Worm (Caenorhabditis elegans) whole organism, L4 larva: ENCODE data around the gene H29C22.1.

Experiments used
- D1046.2 ChIP-seq: fragments of 200-800 bp; sonication (Bioruptor generic); IDR thresholded peaks from 2 replicates; pipeline ENCODE4 v1.3.6; 2022; ENCODE audit warnings: missing genetic modification characterization, missing compliant biosample characterization
- F26F4.8 ChIP-seq: fragments of 200-800 bp; sonication (Bioruptor generic); conservative IDR thresholded peaks from 2 replicates; pipeline ENCODE4 v1.3.6; 2022; ENCODE audit warnings: missing genetic modification characterization, missing compliant biosample characterization
- F37D6.2 ChIP-seq: sonication (generic microtip); optimal IDR thresholded peaks from 2 replicates; lab custom pipeline; 2016; ENCODE audit warnings: mild to moderate bottlenecking, missing genetic modification characterization, missing compliant biosample characterization
- T20F7.1 ChIP-seq: fragments of 200-800 bp; sonication (Bioruptor generic); optimal IDR thresholded peaks from 2 replicates; lab custom pipeline; 2018; ENCODE audit warnings: mild to moderate bottlenecking, missing genetic modification characterization, missing compliant biosample characterization
- Y5F2A.4 ChIP-seq: fragments of 200-800 bp; sonication (Bioruptor generic); optimal IDR thresholded peaks from 2 replicates; lab custom pipeline; 2018; ENCODE audit warnings: mild to moderate bottlenecking, missing genetic modification characterization, missing compliant biosample characterization
- ZK337.2 ChIP-seq: fragments of 200-800 bp; sonication (Bioruptor generic); IDR thresholded peaks from 2 replicates; pipeline ENCODE4 v1.3.6; 2022; ENCODE audit warnings: missing genetic modification reagents, missing genetic modification characterization, missing compliant biosample characterization
- ZK546.5 ChIP-seq, 2 experiments: sonication (generic microtip); optimal IDR thresholded peaks; 2 replicates each; lab custom pipeline; 2017; ENCODE audit warnings: missing biosample characterization in 2 of 2, missing genetic modification characterization in 2 of 2
- aha-1 ChIP-seq: fragments of 150-350 bp; peaks from one replicate; lab custom pipeline; 2014; ENCODE audit warnings: missing biosample characterization, missing genetic modification characterization
- ceh-44 ChIP-seq: fragments of 200-800 bp; sonication (Bioruptor generic); IDR thresholded peaks from 2 replicates; pipeline ENCODE4 v1.3.6; 2022; ENCODE audit warnings: missing genetic modification reagents, missing genetic modification characterization, missing compliant biosample characterization
- daf-19 ChIP-seq: fragments of 200-800 bp; sonication (Bioruptor generic); conservative IDR thresholded peaks from 2 replicates; pipeline ENCODE4 v1.3.6; 2022; ENCODE audit warnings: missing genetic modification characterization, missing compliant biosample characterization
- dmd-6 ChIP-seq: fragments of 200-800 bp; sonication (Bioruptor generic); IDR thresholded peaks from 2 replicates; pipeline ENCODE4 v1.3.6; 2022; ENCODE audit warnings: missing genetic modification reagents, missing genetic modification characterization, missing compliant biosample characterization
- dmd-9 ChIP-seq: fragments of 200-800 bp; sonication (Bioruptor generic); IDR thresholded peaks from 2 replicates; pipeline ENCODE4 v1.3.6; 2022; ENCODE audit warnings: missing genetic modification reagents, missing genetic modification characterization, missing compliant biosample characterization
- dve-1 ChIP-seq: sonication (generic microtip); optimal IDR thresholded peaks from 2 replicates; lab custom pipeline; 2017; ENCODE audit warnings: antibody characterized with exemption, mild to moderate bottlenecking, missing genetic modification characterization, missing compliant biosample characterization; ENCODE audit not compliant: insufficient read depth
- fkh-10 ChIP-seq: fragments of 150-350 bp; optimal IDR thresholded peaks from 2 replicates; lab custom pipeline; 2014; ENCODE audit warnings: missing biosample characterization, missing genetic modification reagents, missing genetic modification characterization
- hlh-11 ChIP-seq: fragments of 200-800 bp; sonication (Bioruptor generic); optimal IDR thresholded peaks from 2 replicates; lab custom pipeline; 2018; ENCODE audit warnings: mild to moderate bottlenecking, missing genetic modification characterization, missing compliant biosample characterization
- hlh-30 ChIP-seq: sonication (generic microtip); optimal IDR thresholded peaks from 2 replicates; lab custom pipeline; 2017; ENCODE audit warnings: antibody characterized with exemption, mild to moderate bottlenecking, missing genetic modification characterization, missing compliant biosample characterization; ENCODE audit not compliant: insufficient read depth
- hmg-1.1 ChIP-seq: fragments of 200-800 bp; sonication (Bioruptor generic); IDR thresholded peaks from 2 replicates; pipeline ENCODE4 v1.3.6; 2022; ENCODE audit warnings: missing genetic modification reagents, missing genetic modification characterization, missing compliant biosample characterization
- lin-13 ChIP-seq: fragments of 150-350 bp; optimal IDR thresholded peaks from 2 replicates; lab custom pipeline; 2014; ENCODE audit warnings: missing biosample characterization, missing genetic modification reagents, missing genetic modification characterization
- lin-29 ChIP-seq: fragments of 200-800 bp; sonication (Bioruptor generic); IDR thresholded peaks from 2 replicates; pipeline ENCODE4 v1.3.6; 2022; ENCODE audit warnings: missing genetic modification reagents, missing genetic modification characterization, missing compliant biosample characterization
- lin-38 ChIP-seq: fragments of 200-800 bp; sonication (Bioruptor generic); IDR thresholded peaks from 2 replicates; pipeline ENCODE4 v1.3.6; 2022; ENCODE audit warnings: missing genetic modification reagents, missing genetic modification characterization, missing compliant biosample characterization
- lsy-2 ChIP-seq, 2 experiments: fragments of 150-350 bp in 1 of 2; sonication (generic microtip) in 1 of 2; optimal IDR thresholded peaks; 2 replicates each; lab custom pipeline; 2014 to 2017; ENCODE audit warnings: missing biosample characterization in 2 of 2, missing genetic modification characterization in 2 of 2
- mdl-1 ChIP-seq, 2 experiments: fragments of 150-350 bp in 1 of 2; sonication (generic microtip) in 1 of 2; optimal IDR thresholded peaks; 2 replicates each; lab custom pipeline; 2014 to 2017; ENCODE audit warnings: missing biosample characterization in 2 of 2, missing genetic modification characterization in 2 of 2
- mdt-29 ChIP-seq: fragments of 200-800 bp; sonication (Bioruptor generic); IDR thresholded peaks from 2 replicates; pipeline ENCODE4 v1.3.6; 2022; ENCODE audit warnings: missing genetic modification reagents, missing genetic modification characterization, missing compliant biosample characterization
- mes-2 ChIP-seq: sonication (generic microtip); optimal IDR thresholded peaks from 2 replicates; lab custom pipeline; 2016; ENCODE audit warnings: missing genotype, mild to moderate bottlenecking, missing genetic modification characterization, missing compliant biosample characterization; ENCODE audit not compliant: poor library complexity, severe bottlenecking
- mxl-3 ChIP-seq: fragments of 200-800 bp; sonication (Bioruptor generic); optimal IDR thresholded peaks from 2 replicates; lab custom pipeline; 2018; ENCODE audit warnings: mild to moderate bottlenecking, missing genetic modification characterization, missing compliant biosample characterization
- nhr-10 ChIP-seq: fragments of 150-350 bp; optimal IDR thresholded peaks from 2 replicates; lab custom pipeline; 2014; ENCODE audit warnings: missing biosample characterization, missing genetic modification characterization
- nhr-11 ChIP-seq: fragments of 150-350 bp; optimal IDR thresholded peaks from 2 replicates; lab custom pipeline; 2014; ENCODE audit warnings: missing biosample characterization, missing genetic modification characterization
- nhr-42 ChIP-seq: fragments of 200-800 bp; sonication (Bioruptor generic); IDR thresholded peaks from 2 replicates; pipeline ENCODE4 v1.3.6; 2022; ENCODE audit warnings: missing genetic modification characterization, missing compliant biosample characterization
- nhr-6 ChIP-seq: fragments of 150-350 bp; optimal IDR thresholded peaks from 2 replicates; lab custom pipeline; 2014; ENCODE audit warnings: missing biosample characterization, missing genetic modification characterization
- nhr-76 ChIP-seq: fragments of 150-350 bp; optimal IDR thresholded peaks from 2 replicates; lab custom pipeline; 2014; ENCODE audit warnings: missing biosample characterization, missing genetic modification characterization
- nhr-77 ChIP-seq: fragments of 150-350 bp; optimal IDR thresholded peaks from 2 replicates; lab custom pipeline; 2014; ENCODE audit warnings: missing biosample characterization, missing genetic modification characterization
- pha-4 ChIP-seq, 2 experiments: fragments of 150-350 bp in 1 of 2; fragments of 200-800 bp in 1 of 2; sonication (Bioruptor generic) in 1 of 2; IDR thresholded peaks in 1 of 2; optimal IDR thresholded peaks in 1 of 2; 2 replicates each; pipeline versions ENCODE4 v1.3.6 to Lab custom; 2014 to 2022; ENCODE audit warnings: missing genetic modification characterization in 2 of 2, missing genetic modification reagents in 2 of 2, missing biosample characterization in 1 of 2, missing compliant biosample characterization in 1 of 2
- rbr-2 ChIP-seq: sonication (generic microtip); optimal IDR thresholded peaks from 2 replicates; lab custom pipeline; 2016; ENCODE audit warnings: missing genotype, missing genetic modification characterization, missing compliant biosample characterization
- set-16 ChIP-seq: fragments of 200-800 bp; sonication (Bioruptor generic); IDR thresholded peaks from 2 replicates; pipeline ENCODE4 v1.3.6; 2022; ENCODE audit warnings: missing genetic modification reagents, missing genetic modification characterization, missing compliant biosample characterization
- snpc-1.2 ChIP-seq: fragments of 200-800 bp; sonication (Bioruptor generic); IDR thresholded peaks from 2 replicates; pipeline ENCODE4 v1.3.6; 2022; ENCODE audit warnings: missing genetic modification reagents, missing genetic modification characterization, missing compliant biosample characterization
- spr-1 ChIP-seq: sonication (generic microtip); optimal IDR thresholded peaks from 2 replicates; lab custom pipeline; 2016; ENCODE audit warnings: mild to moderate bottlenecking, missing genetic modification characterization, missing compliant biosample characterization
- tra-1 ChIP-seq: fragments of 200-800 bp; sonication (Bioruptor generic); IDR thresholded peaks from 2 replicates; pipeline ENCODE4 v1.3.6; 2022; ENCODE audit warnings: missing genetic modification reagents, missing genetic modification characterization, missing compliant biosample characterization
- unc-62 ChIP-seq, 3 experiments: fragments of 150-350 bp in 1 of 3; sonication (generic microtip); optimal IDR thresholded peaks in 2 of 3; peaks in 1 of 3; 1 replicate in 1 of 3; 2 replicates in 2 of 3; lab custom pipeline; 2014 to 2017; ENCODE audit warnings: missing biosample characterization in 3 of 3, missing genetic modification characterization in 3 of 3, missing genetic modification reagents in 3 of 3, missing genotype in 1 of 3
- zag-1 ChIP-seq: fragments of 150-350 bp; optimal IDR thresholded peaks from 2 replicates; lab custom pipeline; 2014; ENCODE audit warnings: missing biosample characterization, missing genetic modification characterization
- zip-11 ChIP-seq: fragments of 200-800 bp; sonication (Bioruptor generic); IDR thresholded peaks from 2 replicates; pipeline ENCODE4 v1.3.6; 2022; ENCODE audit warnings: missing genetic modification characterization, missing compliant biosample characterization
- zip-2 ChIP-seq: fragments of 150-350 bp; optimal IDR thresholded peaks from 2 replicates; lab custom pipeline; 2014; ENCODE audit warnings: missing biosample characterization, missing genetic modification characterization
- ztf-11 ChIP-seq: fragments of 150-350 bp; optimal IDR thresholded peaks from 2 replicates; lab custom pipeline; 2014; ENCODE audit warnings: missing biosample characterization, missing genetic modification characterization
- ztf-7 ChIP-seq: fragments of 150-350 bp; optimal IDR thresholded peaks from 2 replicates; lab custom pipeline; 2014; ENCODE audit warnings: missing biosample characterization, missing genetic modification characterization

The H29C22.1 gene

DNA sequence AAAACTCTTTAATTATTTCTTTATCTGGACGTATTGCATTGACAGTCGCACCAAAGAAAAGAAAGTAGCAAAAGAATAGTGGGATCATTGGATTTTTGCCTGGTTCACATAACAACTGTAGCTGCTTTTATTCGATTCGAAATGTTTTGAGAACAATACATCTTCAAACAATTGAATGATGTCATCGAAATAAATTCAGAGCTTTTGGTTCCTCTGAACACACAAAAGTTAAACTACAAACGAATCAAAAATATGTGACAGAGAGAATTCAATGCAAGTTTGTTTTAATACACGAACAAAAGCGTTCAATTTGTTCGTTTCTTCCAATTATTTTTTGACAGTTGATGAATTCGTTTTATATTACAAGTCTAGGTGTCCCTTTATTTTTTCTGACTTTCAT lies at the start of gene H29C22.1:
H29C22.1 (minus strand) TSS at position 101 of the 400 bp plus-strand sequence.
- TF ChIP-seq F37D6.2 (tag; lab: Kevin White, UChicago) = no peak
- no peak for TF ChIP-seq spr-1 (tag; lab: Kevin White, UChicago)
- TF ChIP-seq nhr-10 (tag; lab: Kevin White, UChicago) = no peak
- no peak for TF ChIP-seq mdl-1 (tag; optimal IDR thresholded peaks at IDR 0.05; lab: Kevin White, UChicago)
- no peak for TF ChIP-seq ceh-44 (GFP tag; lab: Robert Waterston, UW)
- TF ChIP-seq zag-1 (tag; lab: Kevin White, UChicago) = no peak
- TF ChIP-seq snpc-1.2 (GFP tag; lab: Robert Waterston, UW) = no peak
- TF ChIP-seq lin-38 (GFP tag; lab: Robert Waterston, UW) = no peak
- no peak for TF ChIP-seq zip-11 (GFP tag; lab: Robert Waterston, UW)
- TF ChIP-seq set-16 (GFP tag; lab: Robert Waterston, UW) = no peak
- no peak for TF ChIP-seq nhr-76 (tag; lab: Kevin White, UChicago)
- no peak for TF ChIP-seq lin-29 (GFP tag; lab: Robert Waterston, UW)
- TF ChIP-seq hlh-11 = no peak
- no peak for TF ChIP-seq nhr-11 (tag; lab: Kevin White, UChicago)
- TF ChIP-seq D1046.2 (GFP tag; lab: Robert Waterston, UW) = no peak
- TF ChIP-seq pha-4 (GFP tag; IDR thresholded peaks at IDR 0.05; lab: Robert Waterston, UW) = no peak
- TF ChIP-seq pha-4 (tag; optimal IDR thresholded peaks at IDR 0.05; lab: Kevin White, UChicago) = no peak
- no peak for TF ChIP-seq ztf-11 (tag; lab: Kevin White, UChicago)
- TF ChIP-seq rbr-2 (tag; lab: Kevin White, UChicago) = no peak
- TF ChIP-seq mes-2 = no peak
- TF ChIP-seq unc-62 (GFP tag; optimal IDR thresholded peaks at IDR 0.05 in 1 of 2; lab: Kevin White, UChicago) = no peak
- TF ChIP-seq unc-62 (tag; optimal IDR thresholded peaks at IDR 0.05; lab: Kevin White, UChicago) = no peak

DNA sequence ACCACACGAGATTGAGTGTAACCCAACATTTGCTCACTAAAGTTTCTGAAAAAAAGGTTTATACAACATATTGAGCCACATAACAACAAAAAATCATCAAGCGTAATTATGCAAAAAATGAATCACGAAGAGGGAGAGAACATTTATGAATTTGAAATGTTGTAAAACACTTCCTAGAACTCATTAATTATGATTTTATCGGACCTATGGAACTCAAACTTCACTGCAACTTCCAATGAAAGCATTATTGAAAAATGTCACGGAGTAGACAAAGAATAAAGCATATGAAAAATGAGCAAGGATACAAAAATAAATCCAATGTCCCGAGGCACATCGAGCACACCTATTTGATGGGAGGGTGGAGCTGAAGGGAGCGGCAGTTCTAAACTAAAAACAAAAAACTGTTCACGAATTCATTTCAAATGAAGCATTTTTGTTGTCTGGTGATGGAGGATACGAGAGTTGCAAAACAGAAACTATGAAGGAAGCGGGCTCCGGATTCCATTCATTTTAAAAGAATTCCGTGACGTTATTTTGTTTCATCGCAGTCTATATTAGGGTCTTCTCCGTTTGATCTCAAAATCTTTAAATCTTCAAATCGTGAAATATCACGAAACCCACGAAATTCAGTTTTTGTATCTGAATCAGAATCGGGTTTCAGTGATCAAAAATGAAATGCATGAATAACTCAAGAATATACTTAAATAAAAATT lies 38.9 kb upstream of the H29C22.1 start, which contains the start of gene flp-20:
flp-20 (minus strand) TSS at position 51 of the 713 bp plus-strand sequence.
- TF ChIP-seq lin-29 (GFP tag; lab: Robert Waterston, UW) (no peak), aha-1 (tag; lab: Kevin White, UChicago) (peak; percentile 72), F26F4.8 (no peak), D1046.2 (GFP tag; lab: Robert Waterston, UW) (no peak), ZK337.2 (GFP tag; lab: Robert Waterston, UW) (no peak)

DNA sequence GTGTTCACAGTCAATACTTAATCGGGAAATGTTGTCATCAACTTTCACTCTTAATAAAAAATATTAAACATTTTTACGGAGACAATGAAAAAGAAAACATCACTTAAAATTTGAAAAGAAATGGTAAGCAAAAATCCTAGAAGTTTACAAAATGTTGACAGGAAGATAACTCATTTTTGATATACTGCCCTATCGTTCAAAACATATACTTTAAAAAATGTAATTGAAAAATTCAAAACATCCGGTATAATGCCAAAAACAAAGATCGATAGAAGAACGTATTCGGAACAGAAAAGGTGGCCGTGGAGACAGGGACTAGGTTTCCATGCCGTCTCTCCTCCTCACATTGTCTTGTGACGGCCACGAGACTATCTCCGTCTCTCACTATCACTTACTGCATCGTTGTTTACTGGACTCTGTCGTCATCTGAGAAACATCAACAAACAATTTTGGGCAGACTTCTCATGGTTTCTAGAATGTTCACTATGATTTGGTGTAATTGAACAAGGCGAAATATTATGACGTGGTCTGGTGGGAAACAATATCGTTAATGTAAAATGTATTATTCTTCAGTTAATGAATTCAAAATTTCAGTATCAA lies 36.4 kb upstream of the H29C22.1 start, which contains the start of gene oga-1:
oga-1 (minus strand) TSS at position 51 of the 600 bp plus-strand sequence.
- TF ChIP-seq fkh-10 (GFP tag; lab: Kevin White, UChicago) = peak; percentile 60
- TF ChIP-seq dve-1 (tag; lab: Kevin White, UChicago) = peak; percentile 84
- TF ChIP-seq zip-2 (tag; lab: Kevin White, UChicago) = peak; percentile 16
- TF ChIP-seq lsy-2 (tag; optimal IDR thresholded peaks at IDR 0.05; lab: Kevin White, UChicago) = no peak
- TF ChIP-seq nhr-6 (tag; lab: Kevin White, UChicago) = peak; percentile 87
- peak; percentile 50; the same call in 1 of the 2 replicates for TF ChIP-seq nhr-42 (GFP tag; lab: Robert Waterston, UW)
- TF ChIP-seq ztf-7 (tag; lab: Kevin White, UChicago) = peak; percentile 76
- TF ChIP-seq daf-19 (GFP tag; lab: Robert Waterston, UW) = no peak
- peak; percentile 77 for TF ChIP-seq mxl-3 (GFP tag; lab: Kevin White, UChicago)
- TF ChIP-seq nhr-11 (tag; lab: Kevin White, UChicago) = peak; percentile 91
- TF ChIP-seq nhr-77 (tag; lab: Kevin White, UChicago) = no peak
- TF ChIP-seq Y5F2A.4 (GFP tag; lab: Kevin White, UChicago) = no peak
- TF ChIP-seq hlh-11 = peak; percentile 95
- 0 out of 2 replicates have a peak, but pooled peaks have one; percentile 34 for TF ChIP-seq tra-1 (GFP tag; lab: Robert Waterston, UW)
- peak; percentile 76 for TF ChIP-seq hmg-1.1 (GFP tag; lab: Robert Waterston, UW)
- peak; percentile 99 for TF ChIP-seq hlh-30 (tag; lab: Kevin White, UChicago)
- peak; percentile 24; the same call in 1 of the 2 replicates for TF ChIP-seq dmd-9 (GFP tag; lab: Robert Waterston, UW)
- peak; percentile 52 for TF ChIP-seq lin-13 (GFP tag; lab: Kevin White, UChicago)
- TF ChIP-seq dmd-6 = peak; percentile 85
- peak; percentile 90 to 97 for TF ChIP-seq mdl-1 (tag; optimal IDR thresholded peaks at IDR 0.05; lab: Kevin White, UChicago)
- no peak for TF ChIP-seq ZK546.5 (tag; optimal IDR thresholded peaks at IDR 0.05; lab: Kevin White, UChicago)
- TF ChIP-seq mdt-29 (GFP tag; lab: Robert Waterston, UW) = peak; percentile 95
- TF ChIP-seq T20F7.1 (GFP tag; lab: Kevin White, UChicago) = peak; percentile 66
- peak; percentile 55 for TF ChIP-seq rbr-2 (tag; lab: Kevin White, UChicago)
- TF ChIP-seq aha-1 (tag; lab: Kevin White, UChicago) = peak; percentile 83
